Fruit fly (Drosophila melanogaster) whole organism, embryonic: Measurements from ENCODE around the gene CG5510.

Experiments used
- BtbVII ChIP-seq: fragments of 200-800 bp; sonication (Bioruptor generic); optimal IDR thresholded peaks from 3 replicates; lab custom pipeline; 2017; ENCODE audit warnings: missing biosample characterization, mild to moderate bottlenecking, missing genetic modification characterization
- CG10274 ChIP-seq: fragments of 200-800 bp; sonication (Bioruptor generic); optimal IDR thresholded peaks from 3 replicates; lab custom pipeline; 2017; ENCODE audit warnings: missing biosample characterization, mild to moderate bottlenecking, missing genetic modification characterization
- CG10431 ChIP-seq: fragments of 200-800 bp; sonication (Bioruptor generic); optimal IDR thresholded peaks from 3 replicates; lab custom pipeline; 2018; ENCODE audit warnings: missing biosample characterization, mild to moderate bottlenecking, missing genetic modification characterization
- CG10979 ChIP-seq: fragments of 200-800 bp; sonication (Bioruptor generic); optimal IDR thresholded peaks from 2 replicates; lab custom pipeline; 2018; ENCODE audit warnings: missing biosample characterization, mild to moderate bottlenecking, missing genetic modification characterization, moderate library complexity
- CG11085 ChIP-seq: fragments of 200-800 bp; sonication (Bioruptor generic); IDR thresholded peaks from 2 replicates; pipeline ENCODE4 v1.3.6; 2022; ENCODE audit warnings: missing biosample characterization, missing genetic modification characterization
- CG11504 ChIP-seq: fragments of 200-800 bp; sonication (Bioruptor generic); optimal IDR thresholded peaks from 3 replicates; lab custom pipeline; 2019; ENCODE audit warnings: missing biosample characterization, mild to moderate bottlenecking, missing genetic modification characterization, moderate library complexity
- CG11696 ChIP-seq: fragments of 200-800 bp; sonication (Bioruptor generic); IDR thresholded peaks from 2 replicates; pipeline ENCODE4 v1.3.6; 2022; ENCODE audit warnings: missing biosample characterization, missing genetic modification characterization
- CG15011 ChIP-seq: fragments of 200-800 bp; sonication (Bioruptor generic); optimal IDR thresholded peaks from 3 replicates; lab custom pipeline; 2018; ENCODE audit warnings: missing biosample characterization, mild to moderate bottlenecking, missing genetic modification characterization
- CG17186 ChIP-seq: fragments of 200-800 bp; sonication (Bioruptor generic); optimal IDR thresholded peaks from 3 replicates; lab custom pipeline; 2017; ENCODE audit warnings: missing biosample characterization, missing genetic modification reagents, missing genetic modification characterization
- CG17912 ChIP-seq: fragments of 200-800 bp; sonication (Bioruptor generic); optimal IDR thresholded peaks from 2 replicates; lab custom pipeline; 2018; ENCODE audit warnings: missing biosample characterization, mild to moderate bottlenecking, missing genetic modification characterization
- CG2120 ChIP-seq: fragments of 200-800 bp; sonication (Bioruptor generic); optimal IDR thresholded peaks from 3 replicates; lab custom pipeline; 2016; ENCODE audit warnings: missing biosample characterization, missing genetic modification characterization
- CG31365 ChIP-seq: fragments of 200-800 bp; sonication (Bioruptor generic); optimal IDR thresholded peaks from 2 replicates; lab custom pipeline; 2018; ENCODE audit warnings: missing biosample characterization, mild to moderate bottlenecking, missing genetic modification characterization
- CG3847 ChIP-seq: fragments of 200-800 bp; sonication (Bioruptor generic); IDR thresholded peaks from 2 replicates; pipeline ENCODE4 v1.3.6; 2022; ENCODE audit warnings: missing biosample characterization, missing genetic modification characterization
- CG4854 ChIP-seq: fragments of 200-800 bp; sonication (Bioruptor generic); optimal IDR thresholded peaks from 2 replicates; lab custom pipeline; 2016; ENCODE audit warnings: missing biosample characterization, missing genetic modification characterization, inconsistent platforms
- CG5953 ChIP-seq: fragments of 200-800 bp; sonication (Bioruptor generic); IDR thresholded peaks from 2 replicates; pipeline ENCODE4 v1.3.6; 2022; ENCODE audit warnings: missing biosample characterization, missing genetic modification characterization
- CG7839 ChIP-seq: fragments of 200-800 bp; sonication (Bioruptor generic); optimal IDR thresholded peaks from 3 replicates; lab custom pipeline; 2018; ENCODE audit warnings: missing biosample characterization, mild to moderate bottlenecking, missing genetic modification characterization, moderate library complexity
- CG8281 ChIP-seq: fragments of 200-800 bp; sonication (Bioruptor generic); optimal IDR thresholded peaks from 2 replicates; lab custom pipeline; 2018; ENCODE audit warnings: missing biosample characterization, mild to moderate bottlenecking, missing genetic modification characterization, moderate library complexity
- CG8924 ChIP-seq: fragments of 200-800 bp; optimal IDR thresholded peaks from 3 replicates; lab custom pipeline; 2019; ENCODE audit warnings: missing biosample characterization, mild to moderate bottlenecking, missing genetic modification characterization, moderate library complexity
- Chrac-16 ChIP-seq: fragments of 200-800 bp; sonication (Bioruptor generic); optimal IDR thresholded peaks from 3 replicates; lab custom pipeline; 2016; ENCODE audit warnings: missing biosample characterization, missing genetic modification characterization
- CrebB ChIP-seq: fragments of 200-800 bp; sonication (Bioruptor generic); optimal IDR thresholded peaks from 3 replicates; lab custom pipeline; 2018; ENCODE audit warnings: missing biosample characterization, mild to moderate bottlenecking, missing genetic modification characterization
- D19B ChIP-seq: fragments of 200-800 bp; sonication (Bioruptor generic); optimal IDR thresholded peaks from 2 replicates; lab custom pipeline; 2017; ENCODE audit warnings: missing biosample characterization, mild to moderate bottlenecking, missing genetic modification characterization
- Drgx ChIP-seq: fragments of 200-800 bp; sonication (Bioruptor generic); IDR thresholded peaks from 2 replicates; pipeline ENCODE4 v1.3.6; 2022; ENCODE audit warnings: missing biosample characterization, missing genetic modification characterization
- Ets97D ChIP-seq: fragments of 200-800 bp; sonication (Bioruptor generic); optimal IDR thresholded peaks from 3 replicates; lab custom pipeline; 2016; ENCODE audit warnings: missing biosample characterization, missing genetic modification characterization
- Fer2 ChIP-seq: fragments of 200-800 bp; sonication (Bioruptor generic); optimal IDR thresholded peaks from 2 replicates; lab custom pipeline; 2018; ENCODE audit warnings: missing biosample characterization, mild to moderate bottlenecking, missing genetic modification characterization, moderate library complexity
- Hsf ChIP-seq: fragments of 200-800 bp; sonication (Bioruptor generic); optimal IDR thresholded peaks from 3 replicates; lab custom pipeline; 2016; ENCODE audit warnings: missing biosample characterization, missing genetic modification characterization
- Jarid2 ChIP-seq: fragments of 200-800 bp; sonication (Bioruptor generic); optimal IDR thresholded peaks from 3 replicates; lab custom pipeline; 2017; ENCODE audit warnings: mild to moderate bottlenecking, missing biosample characterization, missing genetic modification reagents, missing genetic modification characterization
- Rfx ChIP-seq: fragments of 200-800 bp; sonication (Bioruptor generic); IDR thresholded peaks from 2 replicates; pipeline ENCODE4 v1.3.6; 2022; ENCODE audit warnings: missing biosample characterization, missing genetic modification characterization
- Side ChIP-seq: fragments of 200-800 bp; sonication (Bioruptor generic); optimal IDR thresholded peaks from 2 replicates; lab custom pipeline; 2016; ENCODE audit warnings: missing biosample characterization, missing genetic modification characterization
- Sox102F ChIP-seq: fragments of 200-800 bp; sonication (Bioruptor generic); optimal IDR thresholded peaks from 2 replicates; lab custom pipeline; 2018; ENCODE audit warnings: missing biosample characterization, mild to moderate bottlenecking, missing genetic modification characterization, moderate library complexity
- TFAM ChIP-seq: fragments of 200-800 bp; sonication (Bioruptor generic); optimal IDR thresholded peaks from 2 replicates; lab custom pipeline; 2017; ENCODE audit warnings: missing biosample characterization, missing genetic modification characterization, inconsistent platforms
- al ChIP-seq: fragments of 200-800 bp; sonication (Bioruptor generic); IDR thresholded peaks from 2 replicates; pipeline ENCODE4 v1.3.6; 2022; ENCODE audit warnings: missing biosample characterization, missing genetic modification characterization
- bcd ChIP-seq: fragments of 200-800 bp; sonication (Bioruptor generic); optimal IDR thresholded peaks from 2 replicates; lab custom pipeline; 2017; ENCODE audit warnings: missing biosample characterization, mild to moderate bottlenecking, missing genetic modification characterization
- chif ChIP-seq, 2 experiments: fragments of 200-800 bp; sonication (Bioruptor generic); optimal IDR thresholded peaks; 3 replicates each; lab custom pipeline; 2016; ENCODE audit warnings: missing biosample characterization in 2 of 2, missing genetic modification characterization in 2 of 2
- chm ChIP-seq: fragments of 200-800 bp; sonication (Bioruptor generic); IDR thresholded peaks from 2 replicates; pipeline ENCODE4 v1.3.6; 2022; ENCODE audit warnings: missing biosample characterization, missing genetic modification characterization
- crp ChIP-seq, 2 experiments: fragments of 200-800 bp; sonication (Bioruptor generic); optimal IDR thresholded peaks; 2 replicates in 1 of 2; 3 replicates in 1 of 2; lab custom pipeline; 2017; ENCODE audit warnings: missing biosample characterization in 2 of 2, missing genetic modification characterization in 2 of 2, mild to moderate bottlenecking in 1 of 2, moderate library complexity in 1 of 2
- cwo ChIP-seq: fragments of 200-800 bp; sonication (Bioruptor generic); optimal IDR thresholded peaks from 3 replicates; lab custom pipeline; 2017; ENCODE audit warnings: missing biosample characterization, missing genetic modification characterization, mild to moderate bottlenecking, moderate library complexity, missing genetic modification reagents
- dysf ChIP-seq: fragments of 200-800 bp; sonication (Bioruptor generic); IDR thresholded peaks from 3 replicates; pipeline ENCODE4 v1.3.6; 2022; ENCODE audit warnings: missing biosample characterization, missing genetic modification characterization
- en ChIP-seq: fragments of 200-800 bp; sonication (Bioruptor generic); optimal IDR thresholded peaks from 2 replicates; lab custom pipeline; 2016; ENCODE audit warnings: missing biosample characterization, missing genetic modification characterization
- ftz-f1 ChIP-seq: fragments of 200-800 bp; sonication (Bioruptor generic); optimal IDR thresholded peaks from 2 replicates; lab custom pipeline; 2016; ENCODE audit warnings: missing biosample characterization, missing genetic modification characterization
- grn ChIP-seq: fragments of 200-800 bp; sonication (Bioruptor generic); optimal IDR thresholded peaks from 3 replicates; lab custom pipeline; 2017; ENCODE audit warnings: missing biosample characterization, missing genetic modification characterization
- gsb ChIP-seq: fragments of 200-800 bp; sonication (Bioruptor generic); IDR thresholded peaks from 2 replicates; pipeline ENCODE4 v1.3.6; 2022; ENCODE audit warnings: missing biosample characterization, missing genetic modification characterization
- otp ChIP-seq: fragments of 200-800 bp; sonication (Bioruptor generic); IDR thresholded peaks from 3 replicates; pipeline ENCODE4, ENCODE4 v1.3.6; 2022; ENCODE audit warnings: missing biosample characterization, missing genetic modification characterization
- pb ChIP-seq: fragments of 200-800 bp; sonication (Bioruptor generic); optimal IDR thresholded peaks from 3 replicates; lab custom pipeline; 2016; ENCODE audit warnings: missing biosample characterization, missing genetic modification characterization
- row ChIP-seq: fragments of 200-800 bp; sonication (Bioruptor generic); IDR thresholded peaks from 3 replicates; pipeline ENCODE4 v1.3.6; 2022; ENCODE audit warnings: missing biosample characterization, missing genetic modification characterization
- scrt ChIP-seq: fragments of 200-800 bp; sonication (Bioruptor generic); optimal IDR thresholded peaks from 2 replicates; lab custom pipeline; 2018; ENCODE audit warnings: missing biosample characterization, mild to moderate bottlenecking, missing genetic modification characterization, moderate library complexity
- sisA ChIP-seq: fragments of 200-800 bp; sonication (Bioruptor generic); IDR thresholded peaks from 2 replicates; pipeline ENCODE4 v1.3.6; 2022; ENCODE audit warnings: missing biosample characterization, missing genetic modification characterization
- so ChIP-seq: fragments of 200-800 bp; sonication (Bioruptor generic); IDR thresholded peaks from 3 replicates; pipeline ENCODE4 v1.3.6; 2022; ENCODE audit warnings: missing biosample characterization, missing genetic modification characterization
- sqz ChIP-seq: fragments of 200-800 bp; sonication (Bioruptor generic); optimal IDR thresholded peaks from 3 replicates; lab custom pipeline; 2018; ENCODE audit warnings: missing biosample characterization, mild to moderate bottlenecking, missing genetic modification characterization
- tap ChIP-seq: fragments of 200-800 bp; optimal IDR thresholded peaks from 3 replicates; lab custom pipeline; 2019; ENCODE audit warnings: missing biosample characterization, mild to moderate bottlenecking, missing genetic modification characterization, moderate library complexity
- vfl ChIP-seq: fragments of 200-800 bp; sonication (Bioruptor generic); optimal IDR thresholded peaks from 2 replicates; lab custom pipeline; 2016; ENCODE audit warnings: missing biosample characterization, missing genetic modification characterization
- vvl ChIP-seq: fragments of 200-800 bp; sonication (Bioruptor generic); IDR thresholded peaks from 2 replicates; pipeline ENCODE4 v1.3.6; 2022; ENCODE audit warnings: missing biosample characterization, missing genetic modification characterization
- wdn ChIP-seq: fragments of 200-800 bp; sonication (Bioruptor generic); IDR thresholded peaks from 2 replicates; pipeline ENCODE4 v1.3.6; 2022; ENCODE audit warnings: missing biosample characterization, missing genetic modification characterization

The CG5510 gene

DNA sequence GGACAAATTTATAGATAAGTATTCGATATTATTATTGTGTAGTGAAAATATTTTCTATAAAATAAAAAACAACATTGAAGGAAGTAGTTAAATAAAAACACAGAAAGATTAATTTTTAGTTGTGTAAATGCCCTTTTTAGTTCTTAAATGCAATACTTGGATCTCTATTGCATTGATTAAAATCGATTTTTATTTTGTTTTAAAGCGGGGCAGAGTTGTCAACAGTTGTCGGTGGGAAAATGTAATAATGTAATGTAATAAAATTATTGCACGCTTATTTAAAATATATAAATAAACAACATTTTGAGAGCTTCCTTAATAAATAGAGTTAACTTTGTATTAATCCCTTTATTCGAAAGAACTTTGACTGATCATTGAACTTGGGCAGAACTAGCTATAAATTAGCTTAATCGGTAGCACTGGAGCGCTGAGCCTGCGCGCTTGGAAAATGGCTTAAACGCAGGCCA is 5.8 kb downstream of the CG5510 start, which contains the start of gene Apc2 (continued):
- peak; percentile 52 for TF ChIP-seq CG17186 (GFP tag; lab: Kevin White, UChicago)
- TF ChIP-seq CG2120, result peak; percentile 66
- TF ChIP-seq CG8281 (tag; lab: Kevin White, UChicago), result no peak
- peak; percentile 68 for TF ChIP-seq Sox102F (GFP tag; lab: Kevin White, UChicago)
- TF ChIP-seq tap (tag; lab: Kevin White, UChicago), result peak; percentile 46
- no peak for TF ChIP-seq sqz (GFP tag; lab: Kevin White, UChicago)
- no peak for TF ChIP-seq Side (GFP tag; lab: Kevin White, UChicago)
- no peak for TF ChIP-seq CG10431 (GFP tag; lab: Kevin White, UChicago)
- TF ChIP-seq CG10979 (tag; lab: Kevin White, UChicago), result peak; percentile 62
- TF ChIP-seq row (GFP tag; lab: Robert Waterston, UW), result peak; percentile 93
- peak; percentile 8 for TF ChIP-seq Ets97D (GFP tag; lab: Kevin White, UChicago)
- peak; percentile 21; the same call in 1 of the 2 replicates for TF ChIP-seq chm (GFP tag; lab: Robert Waterston, UW)
- TF ChIP-seq crp (GFP tag; optimal IDR thresholded peaks at IDR 0.05; lab: Kevin White, UChicago), result peak; percentile 12 to 84
- TF ChIP-seq BtbVII (GFP tag; lab: Kevin White, UChicago), result no peak
- peak; percentile 57 for TF ChIP-seq bcd (GFP tag; lab: Kevin White, UChicago)
- no peak for TF ChIP-seq ftz-f1 (GFP tag; lab: Kevin White, UChicago)
- TF ChIP-seq Drgx, result peak; percentile 52; the same call in 1 of the 2 replicates
- TF ChIP-seq pb (GFP tag; lab: Kevin White, UChicago), result no peak
- TF ChIP-seq otp (GFP tag; lab: Robert Waterston, UW), result no peak
- TF ChIP-seq CG31365 (tag; lab: Kevin White, UChicago), result no peak
- peak; percentile 47 for TF ChIP-seq Chrac-16 (GFP tag; lab: Kevin White, UChicago)
- TF ChIP-seq CG10274 (GFP tag; lab: Kevin White, UChicago), result no peak
- TF ChIP-seq CrebB, result no peak
- peak; percentile 66 for TF ChIP-seq sisA (GFP tag; lab: Robert Waterston, UW)
- peak; percentile 42 for TF ChIP-seq Fer2 (tag; lab: Kevin White, UChicago)
- TF ChIP-seq CG11085 (GFP tag; lab: Robert Waterston, UW), result no peak
- TF ChIP-seq CG11504 (tag; lab: Kevin White, UChicago), result peak; percentile 74
- TF ChIP-seq dysf (GFP tag; lab: Robert Waterston, UW), result peak; percentile 64; the same call in 2 of the 3 replicates
- peak; percentile 14 for TF ChIP-seq CG15011 (GFP tag; lab: Kevin White, UChicago)
- TF ChIP-seq vvl (GFP tag; lab: Robert Waterston, UW), result peak; percentile 63
- TF ChIP-seq Rfx, result peak; percentile 65
- no peak for TF ChIP-seq gsb (GFP tag; lab: Robert Waterston, UW)
- TF ChIP-seq grn, result no peak
- peak; percentile 36 for TF ChIP-seq scrt (GFP tag; lab: Kevin White, UChicago)
- no peak for TF ChIP-seq so (GFP tag; lab: Robert Waterston, UW)
- TF ChIP-seq Hsf (GFP tag; lab: Kevin White, UChicago), result peak; percentile 52
- peak; percentile 25 for TF ChIP-seq CG4854 (GFP tag; lab: Kevin White, UChicago)
- no peak for TF ChIP-seq CG5953 (GFP tag; lab: Robert Waterston, UW)
- TF ChIP-seq en (GFP tag; lab: Kevin White, UChicago), result no peak
- TF ChIP-seq CG3847, result no peak
- TF ChIP-seq chif (GFP tag; optimal IDR thresholded peaks at IDR 0.05; lab: Kevin White, UChicago), result peak in 1 of 2 experiments; percentile 25
- TF ChIP-seq wdn (GFP tag; lab: Robert Waterston, UW), result no peak
- TF ChIP-seq CG11696 (GFP tag; lab: Robert Waterston, UW), result no peak
- no peak for TF ChIP-seq Jarid2 (GFP tag; lab: Kevin White, UChicago)
- no peak for TF ChIP-seq CG17912 (GFP tag; lab: Kevin White, UChicago)
- no peak for TF ChIP-seq TFAM
- TF ChIP-seq cwo, result no peak
- peak; percentile 74 for TF ChIP-seq CG7839 (tag; lab: Kevin White, UChicago)
- TF ChIP-seq vfl (GFP tag; lab: Kevin White, UChicago), result no peak
- TF ChIP-seq CG8924, result peak; percentile 65
- peak; percentile 45 for TF ChIP-seq al (GFP tag; lab: Robert Waterston, UW)
- peak; percentile 36 for TF ChIP-seq D19B
